Fruit fly (Drosophila melanogaster) whole organism, embryonic: ENCODE data around the gene CG14332.

Experiments used
- ATbp ChIP-seq: fragments of 200-800 bp; sonication (Bioruptor generic); optimal IDR thresholded peaks from 2 replicates; lab custom pipeline; 2017; ENCODE audit warnings: missing biosample characterization, mild to moderate bottlenecking, missing genetic modification characterization, missing genetic modification reagents
- Antp ChIP-seq: fragments of 200-800 bp; sonication (Bioruptor generic); optimal IDR thresholded peaks from 3 replicates; lab custom pipeline; 2016; ENCODE audit warnings: missing biosample characterization, missing genetic modification characterization
- Asciz ChIP-seq: fragments of 200-800 bp; sonication (Bioruptor generic); optimal IDR thresholded peaks from 2 replicates; lab custom pipeline; 2017; ENCODE audit warnings: missing biosample characterization, mild to moderate bottlenecking, missing genetic modification characterization, missing genetic modification reagents
- Awh ChIP-seq: fragments of 200-800 bp; sonication (Bioruptor generic); IDR thresholded peaks from 2 replicates; pipeline ENCODE4, ENCODE4 v1.3.6; 2022; ENCODE audit warnings: missing biosample characterization, missing genetic modification characterization
- CG10209 ChIP-seq: fragments of 200-800 bp; sonication (Bioruptor generic); optimal IDR thresholded peaks from 3 replicates; lab custom pipeline; 2017; ENCODE audit warnings: missing biosample characterization, mild to moderate bottlenecking, missing genetic modification characterization, missing genetic modification reagents
- CG10321 ChIP-seq: fragments of 200-800 bp; sonication (Bioruptor generic); IDR thresholded peaks from 2 replicates; pipeline ENCODE4 v1.3.6; 2022; ENCODE audit warnings: missing biosample characterization, missing genetic modification characterization
- CG11247 ChIP-seq: fragments of 200-800 bp; sonication (Bioruptor generic); IDR thresholded peaks from 2 replicates; pipeline ENCODE4 v1.3.6; 2022; ENCODE audit warnings: missing biosample characterization, missing genetic modification characterization
- CG11696 ChIP-seq: fragments of 200-800 bp; sonication (Bioruptor generic); IDR thresholded peaks from 2 replicates; pipeline ENCODE4 v1.3.6; 2022; ENCODE audit warnings: missing biosample characterization, missing genetic modification characterization
- CG12659 ChIP-seq: fragments of 200-800 bp; sonication (Bioruptor generic); optimal IDR thresholded peaks from 3 replicates; lab custom pipeline; 2017; ENCODE audit warnings: mild to moderate bottlenecking, missing biosample characterization, missing genetic modification reagents, missing genetic modification characterization
- CG13624 ChIP-seq: fragments of 200-800 bp; sonication (Bioruptor generic); optimal IDR thresholded peaks from 2 replicates; lab custom pipeline; 2016; ENCODE audit warnings: missing biosample characterization, missing genetic modification characterization
- CG13775 ChIP-seq: fragments of 200-800 bp; sonication (Bioruptor generic); optimal IDR thresholded peaks from 3 replicates; lab custom pipeline; 2017; ENCODE audit warnings: missing biosample characterization, mild to moderate bottlenecking, missing genetic modification characterization
- CG15011 ChIP-seq: fragments of 200-800 bp; sonication (Bioruptor generic); optimal IDR thresholded peaks from 3 replicates; lab custom pipeline; 2018; ENCODE audit warnings: missing biosample characterization, mild to moderate bottlenecking, missing genetic modification characterization
- CG31441 ChIP-seq: fragments of 200-800 bp; sonication (Bioruptor generic); IDR thresholded peaks from 2 replicates; pipeline ENCODE4 v1.3.6; 2022; ENCODE audit warnings: missing biosample characterization, missing genetic modification characterization
- CG33213 ChIP-seq: fragments of 200-800 bp; sonication (Bioruptor generic); optimal IDR thresholded peaks from 3 replicates; lab custom pipeline; 2016; ENCODE audit warnings: missing biosample characterization, missing genetic modification characterization
- CG3726 ChIP-seq: fragments of 200-800 bp; sonication (Bioruptor generic); IDR thresholded peaks from 3 replicates; pipeline ENCODE4, ENCODE4 v1.3.6; 2022; ENCODE audit warnings: missing biosample characterization, missing genetic modification characterization
- CG4854 ChIP-seq: fragments of 200-800 bp; sonication (Bioruptor generic); optimal IDR thresholded peaks from 2 replicates; lab custom pipeline; 2016; ENCODE audit warnings: missing biosample characterization, missing genetic modification characterization, inconsistent platforms
- CG6654 ChIP-seq: fragments of 200-800 bp; sonication (Bioruptor generic); optimal IDR thresholded peaks from 2 replicates; lab custom pipeline; 2017; ENCODE audit warnings: missing biosample characterization, mild to moderate bottlenecking, missing genetic modification characterization
- CG6854 ChIP-seq: fragments of 200-800 bp; sonication (Bioruptor generic); optimal IDR thresholded peaks from 3 replicates; lab custom pipeline; 2017; ENCODE audit warnings: missing biosample characterization, mild to moderate bottlenecking, missing genetic modification characterization
- CG7987 ChIP-seq: fragments of 200-800 bp; sonication (Bioruptor generic); optimal IDR thresholded peaks from 2 replicates; lab custom pipeline; 2018; ENCODE audit warnings: missing biosample characterization, mild to moderate bottlenecking, missing genetic modification characterization, moderate library complexity
- CG8281 ChIP-seq: fragments of 200-800 bp; sonication (Bioruptor generic); optimal IDR thresholded peaks from 2 replicates; lab custom pipeline; 2018; ENCODE audit warnings: missing biosample characterization, mild to moderate bottlenecking, missing genetic modification characterization, moderate library complexity
- HLH54F ChIP-seq: fragments of 200-800 bp; sonication (Bioruptor generic); optimal IDR thresholded peaks from 3 replicates; lab custom pipeline; 2016; ENCODE audit warnings: missing biosample characterization, missing genetic modification characterization
- Hey ChIP-seq: fragments of 200-800 bp; sonication (Bioruptor generic); optimal IDR thresholded peaks from 3 replicates; lab custom pipeline; 2018; ENCODE audit warnings: missing biosample characterization, mild to moderate bottlenecking, missing genetic modification characterization
- Hr78 ChIP-seq, 2 experiments: fragments of 200-800 bp in 1 of 2; fragments of >200 bp in 1 of 2; sonication (Bioruptor generic) in 1 of 2; optimal IDR thresholded peaks; 2 replicates each; lab custom pipeline; 2017 to 2019; ENCODE audit warnings: missing biosample characterization in 2 of 2, missing genetic modification characterization in 2 of 2, mild to moderate bottlenecking in 1 of 2, moderate library complexity in 1 of 2
- Meics ChIP-seq: fragments of 200-800 bp; sonication (Bioruptor generic); optimal IDR thresholded peaks from 2 replicates; lab custom pipeline; 2017; ENCODE audit warnings: missing biosample characterization, mild to moderate bottlenecking, missing genetic modification characterization
- NC2β ChIP-seq: fragments of 200-800 bp; sonication (Bioruptor generic); optimal IDR thresholded peaks from 2 replicates; lab custom pipeline; 2016; ENCODE audit warnings: missing biosample characterization, missing genetic modification characterization
- Neu2 ChIP-seq: fragments of 200-800 bp; sonication (Bioruptor generic); optimal IDR thresholded peaks from 3 replicates; lab custom pipeline; 2016; ENCODE audit warnings: missing biosample characterization, missing genetic modification characterization, borderline replicate concordance
- Ssrp ChIP-seq: fragments of 200-800 bp; sonication (Bioruptor generic); optimal IDR thresholded peaks from 2 replicates; lab custom pipeline; 2018; ENCODE audit warnings: missing biosample characterization, mild to moderate bottlenecking, missing genetic modification characterization, moderate library complexity
- Stat92E ChIP-seq, 3 experiments: fragments of >200 bp in 2 of 3; fragments of 200-800 bp in 1 of 3; sonication (Bioruptor generic) in 1 of 3; optimal IDR thresholded peaks; 2 replicates each; lab custom pipeline; 2017 to 2019; ENCODE audit warnings: missing biosample characterization in 3 of 3, missing genetic modification characterization in 3 of 3, mild to moderate bottlenecking in 1 of 3, moderate library complexity in 1 of 3
- abd-A ChIP-seq: fragments of 200-800 bp; sonication (Bioruptor generic); optimal IDR thresholded peaks from 3 replicates; lab custom pipeline; 2019; ENCODE audit warnings: missing biosample characterization, mild to moderate bottlenecking, missing genetic modification characterization, moderate library complexity
- caup ChIP-seq: fragments of 200-800 bp; sonication (Bioruptor generic); optimal IDR thresholded peaks from 3 replicates; lab custom pipeline; 2017; ENCODE audit warnings: missing biosample characterization, mild to moderate bottlenecking, missing genetic modification characterization, moderate library complexity; ENCODE audit not compliant: severe bottlenecking
- chinmo ChIP-seq: fragments of 200-800 bp; sonication (Bioruptor generic); IDR thresholded peaks from 4 replicates; pipeline ENCODE4 v1.3.6; 2022; ENCODE audit warnings: missing biosample characterization, missing genetic modification characterization; ENCODE audit not compliant: partially characterized antibody
- da ChIP-seq: fragments of 200-800 bp; sonication (Bioruptor generic); optimal IDR thresholded peaks from 2 replicates; lab custom pipeline; 2016; ENCODE audit warnings: missing biosample characterization, missing genetic modification characterization
- dpn ChIP-seq, 2 experiments: fragments of 200-800 bp; sonication (Bioruptor generic); optimal IDR thresholded peaks; 3 replicates each; lab custom pipeline; 2016; ENCODE audit warnings: missing biosample characterization in 2 of 2, missing genetic modification characterization in 2 of 2
- gcm ChIP-seq: fragments of 200-800 bp; sonication (Bioruptor generic); optimal IDR thresholded peaks from 2 replicates; lab custom pipeline; 2019; ENCODE audit warnings: missing biosample characterization, mild to moderate bottlenecking, missing genetic modification characterization, moderate library complexity
- gsb ChIP-seq: fragments of 200-800 bp; sonication (Bioruptor generic); IDR thresholded peaks from 2 replicates; pipeline ENCODE4 v1.3.6; 2022; ENCODE audit warnings: missing biosample characterization, missing genetic modification characterization
- hb ChIP-seq: fragments of 200-800 bp; sonication (Bioruptor generic); IDR thresholded peaks from 3 replicates; pipeline ENCODE4 v1.3.6; 2022; ENCODE audit warnings: missing biosample characterization, missing genetic modification characterization; ENCODE audit not compliant: partially characterized antibody
- lola ChIP-seq, 3 experiments: fragments of >200 bp in 2 of 3; fragments of 200-800 bp in 1 of 3; sonication (Bioruptor generic) in 1 of 3; optimal IDR thresholded peaks; 2 replicates each; lab custom pipeline; 2017 to 2019; ENCODE audit warnings: missing biosample characterization in 3 of 3, missing genetic modification characterization in 3 of 3, mild to moderate bottlenecking in 1 of 3, moderate library complexity in 1 of 3
- luna ChIP-seq: fragments of 200-800 bp; sonication (Bioruptor generic); optimal IDR thresholded peaks from 2 replicates; lab custom pipeline; 2016; ENCODE audit warnings: missing biosample characterization, missing genetic modification characterization
- nerfin-1 ChIP-seq: fragments of 200-800 bp; sonication (Bioruptor generic); optimal IDR thresholded peaks from 3 replicates; lab custom pipeline; 2019; ENCODE audit warnings: missing biosample characterization, mild to moderate bottlenecking, missing genetic modification characterization, moderate library complexity
- phol ChIP-seq: fragments of 200-800 bp; sonication (Bioruptor generic); optimal IDR thresholded peaks from 3 replicates; lab custom pipeline; 2018; ENCODE audit warnings: missing biosample characterization, mild to moderate bottlenecking, missing genetic modification characterization, moderate library complexity
- pum ChIP-seq: fragments of 200-800 bp; sonication (Bioruptor generic); optimal IDR thresholded peaks from 2 replicates; lab custom pipeline; 2016; ENCODE audit warnings: missing biosample characterization, missing genetic modification characterization
- sima ChIP-seq: fragments of 200-800 bp; sonication (Bioruptor generic); optimal IDR thresholded peaks from 2 replicates; lab custom pipeline; 2016; ENCODE audit warnings: missing biosample characterization, missing genetic modification characterization
- sisA ChIP-seq: fragments of 200-800 bp; sonication (Bioruptor generic); IDR thresholded peaks from 2 replicates; pipeline ENCODE4 v1.3.6; 2022; ENCODE audit warnings: missing biosample characterization, missing genetic modification characterization
- slp2 ChIP-seq: fragments of 200-800 bp; sonication (Bioruptor generic); optimal IDR thresholded peaks from 2 replicates; lab custom pipeline; 2016; ENCODE audit warnings: missing biosample characterization, missing genetic modification characterization
- so ChIP-seq: fragments of 200-800 bp; sonication (Bioruptor generic); IDR thresholded peaks from 3 replicates; pipeline ENCODE4 v1.3.6; 2022; ENCODE audit warnings: missing biosample characterization, missing genetic modification characterization
- tup ChIP-seq: fragments of 200-800 bp; sonication (Bioruptor generic); optimal IDR thresholded peaks from 2 replicates; lab custom pipeline; 2016; ENCODE audit warnings: missing biosample characterization, mild to moderate bottlenecking, missing genetic modification characterization, moderate library complexity
- vnd ChIP-seq: fragments of 200-800 bp; sonication (Bioruptor generic); IDR thresholded peaks from 3 replicates; pipeline ENCODE4 v1.3.6; 2022; ENCODE audit warnings: missing biosample characterization, missing genetic modification characterization; ENCODE audit not compliant: partially characterized antibody
- wek ChIP-seq: fragments of 200-800 bp; sonication (Bioruptor generic); optimal IDR thresholded peaks from 3 replicates; lab custom pipeline; 2018; ENCODE audit warnings: missing biosample characterization, mild to moderate bottlenecking, missing genetic modification characterization, moderate library complexity

CG14332 gene

dm6 chr3R:17391313-17391845 lies 30.6 kb downstream of the CG14332 start, which contains the start of the genes Brf and sds22 (continued):
- TF ChIP-seq dpn (GFP tag; optimal IDR thresholded peaks at IDR 0.05; lab: Kevin White, UChicago) (peak; percentile 97), Stat92E (GFP tag; optimal IDR thresholded peaks at IDR 0.05; lab: Kevin White, UChicago) (peak in 1 of 3 experiments; percentile 74), sisA (peak; percentile 97), abd-A (tag; lab: Kevin White, UChicago) (no peak), luna (peak; percentile 93), so (GFP tag; lab: Robert Waterston, UW) (peak; percentile 87), wek (GFP tag; lab: Kevin White, UChicago) (peak; percentile 62), gcm (GFP tag; lab: Kevin White, UChicago) (peak; percentile 90), caup (GFP tag; lab: Kevin White, UChicago) (peak; percentile 94), Neu2 (GFP tag; lab: Kevin White, UChicago) (peak; percentile 90), Asciz (peak; percentile 86), hb (GFP tag; lab: Robert Waterston, UW) (no peak), CG10321 (GFP tag; lab: Robert Waterston, UW) (peak; percentile 61; the same call in 1 of the 2 replicates), CG31441 (peak; percentile 94), Hr78 (GFP tag; optimal IDR thresholded peaks at IDR 0.05; lab: Kevin White, UChicago) (peak in 1 of 2 experiments; percentile 77), CG13624 (GFP tag; lab: Kevin White, UChicago) (peak; percentile 96), CG11696 (GFP tag; lab: Robert Waterston, UW) (peak; percentile 71; the same call in 1 of the 2 replicates), ATbp (GFP tag; lab: Kevin White, UChicago) (peak; percentile 69), CG6654 (GFP tag; lab: Kevin White, UChicago) (peak; percentile 81), CG12659 (GFP tag; lab: Kevin White, UChicago) (peak; percentile 96), CG8281 (peak; percentile 85), CG6854 (peak; percentile 67), Ssrp (tag; lab: Kevin White, UChicago) (peak; percentile 96), phol (tag; lab: Kevin White, UChicago) (peak; percentile 96), HLH54F (GFP tag; lab: Kevin White, UChicago) (peak; percentile 97), lola (GFP tag; optimal IDR thresholded peaks at IDR 0.05; lab: Kevin White, UChicago) (peak in 1 of 3 experiments; percentile 97), Hey (tag; lab: Kevin White, UChicago) (peak; percentile 76), pum (GFP tag; lab: Kevin White, UChicago) (peak; percentile 96), CG33213 (peak; percentile 94), NC2β (GFP tag; lab: Kevin White, UChicago) (peak; percentile 95), tup (GFP tag; lab: Kevin White, UChicago) (peak; percentile 93), CG11247 (GFP tag; lab: Robert Waterston, UW) (peak; percentile 92), Awh (GFP tag; lab: Robert Waterston, UW) (peak; percentile 79; the same call in 1 of the 2 replicates), slp2 (peak; percentile 93), sima (GFP tag; lab: Kevin White, UChicago) (peak; percentile 62), CG13775 (GFP tag; lab: Kevin White, UChicago) (peak; percentile 96), CG4854 (peak; percentile 94), Antp (GFP tag; lab: Kevin White, UChicago) (peak; percentile 93), Meics (peak; percentile 94), CG7987 (GFP tag; lab: Kevin White, UChicago) (peak; percentile 70), CG3726 (GFP tag; lab: Robert Waterston, UW) (peak; percentile 75; the same call in 2 of the 3 replicates), vnd (GFP tag; lab: Robert Waterston, UW) (peak; percentile 74), chinmo (GFP tag; lab: Robert Waterston, UW) (no peak), gsb (GFP tag; lab: Robert Waterston, UW) (peak; percentile 75), nerfin-1 (tag; lab: Kevin White, UChicago) (peak; percentile 93), CG15011 (GFP tag; lab: Kevin White, UChicago) (peak; percentile 83), CG10209 (GFP tag; lab: Kevin White, UChicago) (peak; percentile 95), da (GFP tag; lab: Kevin White, UChicago) (peak; percentile 87)
